Fruit fly (Drosophila melanogaster) whole organism, embryonic: ENCODE results near the gene Atg5.

ENCODE experiments used
- B-H1 ChIP-seq: fragments of 200-800 bp; sonication (Bioruptor generic); IDR thresholded peaks from 3 replicates; pipeline ENCODE4 v1.3.6; 2022; ENCODE audit warnings: missing biosample characterization, missing genetic modification characterization
- CG1024 ChIP-seq: fragments of 200-800 bp; sonication (Bioruptor generic); IDR thresholded peaks from 2 replicates; pipeline ENCODE4 v1.3.6; 2022; ENCODE audit warnings: missing biosample characterization, missing genetic modification characterization
- CG10267 ChIP-seq: fragments of 200-800 bp; sonication (Bioruptor generic); optimal IDR thresholded peaks from 2 replicates; lab custom pipeline; 2018; ENCODE audit warnings: missing biosample characterization, mild to moderate bottlenecking, missing genetic modification characterization, moderate library complexity
- CG10654 ChIP-seq: fragments of 200-800 bp; sonication (Bioruptor generic); optimal IDR thresholded peaks from 2 replicates; lab custom pipeline; 2016; ENCODE audit warnings: missing biosample characterization, missing genetic modification characterization
- CG10959 ChIP-seq: fragments of 200-800 bp; sonication (Bioruptor generic); IDR thresholded peaks from 2 replicates; pipeline ENCODE4 v1.3.6; 2022; ENCODE audit warnings: missing biosample characterization, missing genetic modification characterization
- CG17359 ChIP-seq: fragments of 200-800 bp; sonication (Bioruptor generic); optimal IDR thresholded peaks from 3 replicates; lab custom pipeline; 2018; ENCODE audit warnings: missing biosample characterization, mild to moderate bottlenecking, missing genetic modification characterization, moderate library complexity
- CG17612 ChIP-seq: fragments of 200-800 bp; sonication (Bioruptor generic); IDR thresholded peaks from 2 replicates; pipeline ENCODE4 v1.3.6; 2022; ENCODE audit warnings: missing biosample characterization, missing genetic modification characterization
- CG31441 ChIP-seq: fragments of 200-800 bp; sonication (Bioruptor generic); IDR thresholded peaks from 2 replicates; pipeline ENCODE4 v1.3.6; 2022; ENCODE audit warnings: missing biosample characterization, missing genetic modification characterization
- CG33557 ChIP-seq: fragments of 200-800 bp; sonication (Bioruptor generic); optimal IDR thresholded peaks from 2 replicates; lab custom pipeline; 2019; ENCODE audit warnings: missing biosample characterization, mild to moderate bottlenecking, missing genetic modification characterization, moderate library complexity
- CG4328 ChIP-seq: fragments of 200-800 bp; sonication (Bioruptor generic); optimal IDR thresholded peaks from 3 replicates; lab custom pipeline; 2017; ENCODE audit warnings: missing biosample characterization, missing genetic modification reagents, missing genetic modification characterization
- CG4360 ChIP-seq: fragments of 200-800 bp; sonication (Bioruptor generic); IDR thresholded peaks from 2 replicates; pipeline ENCODE4 v1.3.6; 2022; ENCODE audit warnings: missing biosample characterization, missing genetic modification characterization
- CG4820 ChIP-seq: fragments of 200-800 bp; sonication (Bioruptor generic); optimal IDR thresholded peaks from 3 replicates; lab custom pipeline; 2016; ENCODE audit warnings: missing biosample characterization, missing genetic modification characterization
- CG7357 ChIP-seq: fragments of 200-800 bp; sonication (Bioruptor generic); IDR thresholded peaks from 3 replicates; pipeline ENCODE4 v1.3.6; 2022; ENCODE audit warnings: missing biosample characterization, missing genetic modification characterization
- CG9797 ChIP-seq: fragments of 200-800 bp; sonication (Bioruptor generic); optimal IDR thresholded peaks from 3 replicates; lab custom pipeline; 2018; ENCODE audit warnings: missing biosample characterization, mild to moderate bottlenecking, missing genetic modification characterization
- CHES-1-like ChIP-seq: fragments of 200-800 bp; sonication (Bioruptor generic); optimal IDR thresholded peaks from 2 replicates; lab custom pipeline; 2016; ENCODE audit warnings: missing biosample characterization, missing genetic modification characterization
- CkIIα-i1 ChIP-seq: fragments of 200-800 bp; sonication (Bioruptor generic); IDR thresholded peaks from 2 replicates; pipeline ENCODE4 v1.3.6; 2022; ENCODE audit warnings: missing biosample characterization, missing genetic modification characterization
- D ChIP-seq, 2 experiments: fragments of 200-800 bp in 1 of 2; fragments of >200 bp in 1 of 2; sonication (Bioruptor generic) in 1 of 2; optimal IDR thresholded peaks; 2 replicates in 1 of 2; 3 replicates in 1 of 2; lab custom pipeline; 2017; ENCODE audit warnings: mild to moderate bottlenecking in 1 of 2, missing biosample characterization in 1 of 2, missing genetic modification characterization in 1 of 2, missing genetic modification reagents in 1 of 2
- Deaf1 ChIP-seq: fragments of 200-800 bp; optimal IDR thresholded peaks from 3 replicates; lab custom pipeline; 2019; ENCODE audit warnings: missing biosample characterization, mild to moderate bottlenecking, missing genetic modification characterization, moderate library complexity
- H15 ChIP-seq: fragments of 200-800 bp; sonication (Bioruptor generic); IDR thresholded peaks from 3 replicates; pipeline ENCODE4 v1.3.6; 2022; ENCODE audit warnings: missing biosample characterization, missing genetic modification characterization
- Lhr ChIP-seq: fragments of 200-800 bp; sonication (Bioruptor generic); optimal IDR thresholded peaks from 3 replicates; lab custom pipeline; 2017; ENCODE audit warnings: mild to moderate bottlenecking, missing biosample characterization, missing genetic modification reagents, missing genetic modification characterization
- Mes4 ChIP-seq: fragments of 200-800 bp; sonication (Bioruptor generic); optimal IDR thresholded peaks from 2 replicates; lab custom pipeline; 2016; ENCODE audit warnings: missing biosample characterization, missing genetic modification characterization
- Scr ChIP-seq: fragments of 200-800 bp; sonication (Bioruptor generic); IDR thresholded peaks from 2 replicates; pipeline ENCODE4 v1.3.6; 2022; ENCODE audit warnings: missing biosample characterization, missing genetic modification characterization; ENCODE audit not compliant: partially characterized antibody
- TFAM ChIP-seq: fragments of 200-800 bp; sonication (Bioruptor generic); optimal IDR thresholded peaks from 2 replicates; lab custom pipeline; 2017; ENCODE audit warnings: missing biosample characterization, missing genetic modification characterization, inconsistent platforms
- ash1 ChIP-seq: fragments of 200-800 bp; sonication (Bioruptor generic); optimal IDR thresholded peaks from 2 replicates; lab custom pipeline; 2018; ENCODE audit warnings: missing biosample characterization, mild to moderate bottlenecking, missing genetic modification characterization
- br ChIP-seq: fragments of >200 bp; optimal IDR thresholded peaks from 2 replicates; lab custom pipeline; 2017
- cato ChIP-seq: fragments of 200-800 bp; sonication (Bioruptor generic); optimal IDR thresholded peaks from 2 replicates; lab custom pipeline; 2016; ENCODE audit warnings: missing biosample characterization, missing genetic modification characterization, borderline replicate concordance
- croc ChIP-seq: fragments of 200-800 bp; sonication (Bioruptor generic); conservative IDR thresholded peaks from 3 replicates; pipeline ENCODE4 v1.3.6; 2022; ENCODE audit warnings: missing biosample characterization, missing genetic modification characterization
- disco-r ChIP-seq: fragments of 200-800 bp; sonication (Bioruptor generic); optimal IDR thresholded peaks from 2 replicates; lab custom pipeline; 2016; ENCODE audit warnings: missing biosample characterization, missing genetic modification characterization
- dysf ChIP-seq: fragments of 200-800 bp; sonication (Bioruptor generic); IDR thresholded peaks from 3 replicates; pipeline ENCODE4 v1.3.6; 2022; ENCODE audit warnings: missing biosample characterization, missing genetic modification characterization
- fd64A ChIP-seq: fragments of 200-800 bp; sonication (Bioruptor generic); optimal IDR thresholded peaks from 3 replicates; lab custom pipeline; 2018; ENCODE audit warnings: missing biosample characterization, mild to moderate bottlenecking, missing genetic modification characterization
- ftz-f1 ChIP-seq: fragments of 200-800 bp; sonication (Bioruptor generic); optimal IDR thresholded peaks from 2 replicates; lab custom pipeline; 2016; ENCODE audit warnings: missing biosample characterization, missing genetic modification characterization
- grn ChIP-seq: fragments of 200-800 bp; sonication (Bioruptor generic); optimal IDR thresholded peaks from 3 replicates; lab custom pipeline; 2017; ENCODE audit warnings: missing biosample characterization, missing genetic modification characterization
- gsb-n ChIP-seq: fragments of 200-800 bp; sonication (Bioruptor generic); optimal IDR thresholded peaks from 3 replicates; lab custom pipeline; 2018; ENCODE audit warnings: missing biosample characterization, mild to moderate bottlenecking, missing genetic modification characterization
- hkb ChIP-seq, 2 experiments: fragments of 200-800 bp in 1 of 2; fragments of >200 bp in 1 of 2; sonication (Bioruptor generic) in 1 of 2; IDR thresholded peaks in 1 of 2; optimal IDR thresholded peaks in 1 of 2; 2 replicates each; pipeline versions ENCODE4 v1.3.6 to Lab custom; 2017 to 2022; ENCODE audit warnings: missing biosample characterization in 1 of 2, missing genetic modification characterization in 1 of 2
- jigr1 ChIP-seq: fragments of 200-800 bp; sonication (Bioruptor generic); IDR thresholded peaks from 3 replicates; pipeline ENCODE4 v1.3.6; 2022; ENCODE audit warnings: missing biosample characterization, missing genetic modification characterization
- jumu ChIP-seq: fragments of 200-800 bp; sonication (Bioruptor generic); optimal IDR thresholded peaks from 3 replicates; lab custom pipeline; 2016; ENCODE audit warnings: missing biosample characterization, missing genetic modification characterization
- kay ChIP-seq: fragments of 200-800 bp; sonication (Bioruptor generic); optimal IDR thresholded peaks from 2 replicates; lab custom pipeline; 2016; ENCODE audit warnings: missing biosample characterization, missing genetic modification characterization
- mam ChIP-seq: fragments of 200-800 bp; sonication (Bioruptor generic); optimal IDR thresholded peaks from 3 replicates; lab custom pipeline; 2016; ENCODE audit warnings: missing biosample characterization, missing genetic modification characterization
- nerfin-1 ChIP-seq: fragments of 200-800 bp; sonication (Bioruptor generic); optimal IDR thresholded peaks from 3 replicates; lab custom pipeline; 2019; ENCODE audit warnings: missing biosample characterization, mild to moderate bottlenecking, missing genetic modification characterization, moderate library complexity
- odd ChIP-seq: fragments of 200-800 bp; sonication (Bioruptor generic); optimal IDR thresholded peaks from 2 replicates; lab custom pipeline; 2017; ENCODE audit warnings: missing biosample characterization, mild to moderate bottlenecking, missing genetic modification characterization
- pb ChIP-seq: fragments of 200-800 bp; sonication (Bioruptor generic); optimal IDR thresholded peaks from 3 replicates; lab custom pipeline; 2016; ENCODE audit warnings: missing biosample characterization, missing genetic modification characterization
- pfk ChIP-seq: fragments of 200-800 bp; sonication (Bioruptor generic); optimal IDR thresholded peaks from 2 replicates; lab custom pipeline; 2018; ENCODE audit warnings: missing biosample characterization, mild to moderate bottlenecking, missing genetic modification characterization, moderate library complexity
- ro ChIP-seq: fragments of 200-800 bp; sonication (Bioruptor generic); IDR thresholded peaks from 2 replicates; pipeline ENCODE4 v1.3.6; 2022; ENCODE audit warnings: missing biosample characterization, missing genetic modification characterization
- run ChIP-seq: fragments of 200-800 bp; sonication (Bioruptor generic); optimal IDR thresholded peaks from 3 replicates; lab custom pipeline; 2018; ENCODE audit warnings: missing biosample characterization, mild to moderate bottlenecking, missing genetic modification characterization
- salm ChIP-seq: fragments of 200-800 bp; sonication (Bioruptor generic); optimal IDR thresholded peaks from 2 replicates; lab custom pipeline; 2018; ENCODE audit warnings: missing biosample characterization, mild to moderate bottlenecking, missing genetic modification characterization
- stc ChIP-seq: fragments of 200-800 bp; sonication (Bioruptor generic); IDR thresholded peaks from 2 replicates; pipeline ENCODE4 v1.3.6; 2022; ENCODE audit warnings: missing biosample characterization, missing genetic modification characterization
- stwl ChIP-seq: fragments of 200-800 bp; sonication (Bioruptor generic); optimal IDR thresholded peaks from 3 replicates; lab custom pipeline; 2018; ENCODE audit warnings: missing biosample characterization, mild to moderate bottlenecking, missing genetic modification characterization, moderate library complexity
- tll ChIP-seq, 2 experiments: fragments of 200-800 bp in 1 of 2; fragments of >200 bp in 1 of 2; sonication (Bioruptor generic) in 1 of 2; optimal IDR thresholded peaks; 2 replicates each; lab custom pipeline; 2017 to 2019; ENCODE audit warnings: missing biosample characterization in 2 of 2, missing genetic modification characterization in 2 of 2, mild to moderate bottlenecking in 1 of 2, moderate library complexity in 1 of 2
- zfh1 ChIP-seq: fragments of 200-800 bp; sonication (Bioruptor generic); IDR thresholded peaks from 3 replicates; pipeline ENCODE4 v1.3.6; 2022; ENCODE audit warnings: missing biosample characterization, missing genetic modification characterization

Atg5 gene

DNA sequence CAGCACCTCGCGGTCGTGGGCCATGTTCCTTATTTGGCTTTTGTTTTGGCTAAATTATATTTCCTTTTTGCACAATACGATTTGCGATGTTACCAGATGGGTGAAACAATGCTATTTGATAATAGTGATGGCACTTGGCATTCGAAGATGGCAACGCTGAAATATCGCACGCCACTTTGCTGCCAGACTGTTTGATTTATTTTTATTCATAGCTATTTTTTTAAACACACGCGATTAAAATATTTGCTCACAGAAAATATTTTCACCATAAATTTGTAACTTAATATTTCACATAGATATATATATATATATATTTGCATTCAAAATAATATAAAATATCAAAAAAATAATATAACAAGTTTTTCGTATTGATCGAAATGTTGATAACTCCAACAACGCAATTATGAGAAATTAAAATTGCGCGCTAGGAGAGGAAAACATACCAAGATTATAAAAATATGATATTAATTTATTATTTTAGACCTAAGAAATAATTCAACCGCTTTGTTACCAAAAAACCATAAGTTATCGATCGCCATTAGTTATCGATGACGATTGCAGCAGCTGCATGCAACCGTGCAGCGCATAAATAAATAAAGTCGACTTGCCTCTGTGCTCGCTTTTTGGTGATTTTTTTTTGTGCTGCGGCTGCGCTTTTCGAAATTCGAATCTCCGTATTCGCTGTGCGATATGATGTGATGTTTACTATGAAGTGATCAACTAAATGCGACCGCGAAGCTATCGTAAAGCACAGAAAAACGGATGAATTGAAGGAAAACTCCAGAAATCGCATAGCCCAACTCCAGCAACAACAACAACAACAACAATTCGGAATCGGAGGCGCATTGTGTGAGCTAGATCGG lies at the start of gene Atg5, which contains the start of gene Dok (continued):
- TF ChIP-seq dysf (GFP tag; lab: Robert Waterston, UW) (no peak), CG9797 (GFP tag; lab: Kevin White, UChicago) (peak; percentile 23), hkb (optimal IDR thresholded peaks at IDR 0.05; lab: Kevin White, UChicago) (no peak), hkb (GFP tag; IDR thresholded peaks at IDR 0.05; lab: Robert Waterston, UW) (no peak), ftz-f1 (GFP tag; lab: Kevin White, UChicago) (no peak), D (optimal IDR thresholded peaks at IDR 0.05; lab: Kevin White, UChicago) (no peak), D (GFP tag; optimal IDR thresholded peaks at IDR 0.05; lab: Kevin White, UChicago) (no peak), H15 (GFP tag; lab: Robert Waterston, UW) (no peak; the same call in 2 of the 3 replicates), stwl (peak; percentile 78), CG10654 (GFP tag; lab: Kevin White, UChicago) (no peak), br (lab: Kevin White, UChicago) (no peak), odd (GFP tag; lab: Kevin White, UChicago) (no peak), Mes4 (no peak), CG4820 (GFP tag; lab: Kevin White, UChicago) (peak; percentile 10), CG33557 (no peak), B-H1 (GFP tag; lab: Robert Waterston, UW) (no peak), croc (GFP tag; lab: Robert Waterston, UW) (no peak), grn (GFP tag; lab: Kevin White, UChicago) (no peak), zfh1 (GFP tag; lab: Robert Waterston, UW) (peak; percentile 16; the same call in 1 of the 3 replicates), CG7357 (GFP tag; lab: Robert Waterston, UW) (no peak), ash1 (GFP tag; lab: Kevin White, UChicago) (no peak), cato (GFP tag; lab: Kevin White, UChicago) (no peak), mam (GFP tag; lab: Kevin White, UChicago) (peak; percentile 16), pb (no peak), ro (GFP tag; lab: Robert Waterston, UW) (no peak), Lhr (peak; percentile 61), Deaf1 (no peak), Scr (GFP tag; lab: Robert Waterston, UW) (peak; percentile 67), run (tag; lab: Kevin White, UChicago) (no peak), TFAM (GFP tag; lab: Kevin White, UChicago) (no peak), nerfin-1 (tag; lab: Kevin White, UChicago) (no peak), fd64A (GFP tag; lab: Kevin White, UChicago) (no peak), salm (tag; lab: Kevin White, UChicago) (no peak), CkIIα-i1 (no peak), CG10267 (tag; lab: Kevin White, UChicago) (peak; percentile 23), CG4360 (peak; percentile 95), jigr1 (no peak), gsb-n (tag; lab: Kevin White, UChicago) (no peak), CG1024 (GFP tag; lab: Robert Waterston, UW) (0 out of 2 replicates have a peak, but pooled peaks have one; percentile 18), CG17359 (tag; lab: Kevin White, UChicago) (peak; percentile 16), CHES-1-like (GFP tag; lab: Kevin White, UChicago) (no peak), pfk (no peak), CG31441 (GFP tag; lab: Robert Waterston, UW) (peak; percentile 59; the same call in 1 of the 2 replicates), kay (no peak), CG17612 (GFP tag; lab: Robert Waterston, UW) (no peak), tll (GFP tag; optimal IDR thresholded peaks at IDR 0.05; lab: Kevin White, UChicago) (no peak), stc (no peak), CG4328 (GFP tag; lab: Kevin White, UChicago) (no peak), jumu (GFP tag; lab: Kevin White, UChicago) (no peak), disco-r (GFP tag; lab: Kevin White, UChicago) (no peak), CG10959 (GFP tag; lab: Robert Waterston, UW) (no peak)
